Worm (Caenorhabditis elegans) whole organism, L1 larva: ENCODE measurements around the gene C34E10.10.
A peak's percentile ranks its signal among the peaks of the same experiment; 100 is the strongest.

ENCODE experiments used
- C04F5.9 ChIP-seq: sonication (generic microtip); optimal IDR thresholded peaks from 2 replicates; lab custom pipeline; 2016; ENCODE audit warnings: missing genetic modification characterization, missing compliant biosample characterization
- Y116A8C.19 ChIP-seq: sonication (generic microtip); optimal IDR thresholded peaks from 2 replicates; lab custom pipeline; 2016; ENCODE audit warnings: missing compliant biosample characterization, missing genetic modification characterization, borderline replicate concordance
- alr-1 ChIP-seq: fragments of 200-800 bp; sonication (Bioruptor generic); optimal IDR thresholded peaks from 2 replicates; lab custom pipeline; 2018; ENCODE audit warnings: borderline replicate concordance, mild to moderate bottlenecking, missing genetic modification characterization, missing compliant biosample characterization
- aly-2 ChIP-seq: fragments of 150-350 bp; optimal IDR thresholded peaks from 2 replicates; lab custom pipeline; 2014; ENCODE audit warnings: missing biosample characterization, missing genetic modification characterization
- ama-1 ChIP-seq: fragments of 150-350 bp; optimal IDR thresholded peaks from 2 replicates; lab custom pipeline; 2014
- ceh-88 ChIP-seq: fragments of 200-800 bp; sonication (Bioruptor generic); IDR thresholded peaks from 2 replicates; pipeline ENCODE4 v1.3.6; 2022; ENCODE audit warnings: missing genetic modification characterization, missing compliant biosample characterization
- dpl-1 ChIP-seq, 3 experiments: fragments of 150-350 bp in 2 of 3; sonication (generic microtip) in 1 of 3; optimal IDR thresholded peaks; 2 replicates each; lab custom pipeline; 2014 to 2017; ENCODE audit warnings: missing biosample characterization in 3 of 3, missing genetic modification characterization in 3 of 3, missing genetic modification reagents in 3 of 3
- dsc-1 ChIP-seq: sonication (generic microtip); optimal IDR thresholded peaks from 2 replicates; lab custom pipeline; 2016; ENCODE audit warnings: mild to moderate bottlenecking, missing genetic modification characterization, missing compliant biosample characterization
- efl-1 ChIP-seq, 4 experiments: fragments of 150-350 bp; optimal IDR thresholded peaks in 3 of 4; peaks in 1 of 4; 1 replicate in 1 of 4; 2 replicates in 3 of 4; lab custom pipeline; 2014; ENCODE audit warnings: missing biosample characterization in 2 of 4, missing genetic modification characterization in 2 of 4, missing genetic modification reagents in 2 of 4
- fkh-8 ChIP-seq: sonication (generic microtip); optimal IDR thresholded peaks from 2 replicates; lab custom pipeline; 2016; ENCODE audit warnings: mild to moderate bottlenecking, missing genetic modification characterization, missing compliant biosample characterization
- hlh-4 ChIP-seq: sonication (generic microtip); optimal IDR thresholded peaks from 2 replicates; lab custom pipeline; 2016; ENCODE audit warnings: mild to moderate bottlenecking, missing genetic modification characterization, missing compliant biosample characterization
- hpl-2 ChIP-seq: fragments of 150-350 bp; optimal IDR thresholded peaks from 2 replicates; lab custom pipeline; 2014; ENCODE audit warnings: missing biosample characterization, missing genetic modification reagents, missing genetic modification characterization
- isw-1 ChIP-seq: fragments of 200-800 bp; sonication (Bioruptor generic); IDR thresholded peaks from 2 replicates; pipeline ENCODE4 v1.3.6; 2022; ENCODE audit warnings: missing genetic modification characterization, missing compliant biosample characterization
- lin-13 ChIP-seq: fragments of 150-350 bp; optimal IDR thresholded peaks from 2 replicates; lab custom pipeline; 2014; ENCODE audit warnings: missing biosample characterization, missing genetic modification reagents, missing genetic modification characterization
- lir-3 ChIP-seq: sonication (generic microtip); optimal IDR thresholded peaks from 2 replicates; lab custom pipeline; 2016; ENCODE audit warnings: mild to moderate bottlenecking, missing genetic modification characterization, moderate library complexity, missing compliant biosample characterization; ENCODE audit not compliant: poor library complexity
- mab-9 ChIP-seq: fragments of 200-800 bp; sonication (Bioruptor generic); IDR thresholded peaks from 2 replicates; pipeline ENCODE4 v1.3.6; 2022; ENCODE audit warnings: missing genetic modification reagents, missing genetic modification characterization, missing compliant biosample characterization
- nhr-19 ChIP-seq: fragments of 200-800 bp; sonication (Bioruptor generic); conservative IDR thresholded peaks from 2 replicates; pipeline ENCODE4 v1.3.6; 2022; ENCODE audit warnings: missing genetic modification characterization, missing compliant biosample characterization
- nhr-237 ChIP-seq: fragments of 150-350 bp; optimal IDR thresholded peaks from 2 replicates; lab custom pipeline; 2014; ENCODE audit warnings: missing biosample characterization, missing genetic modification characterization
- nhr-28 ChIP-seq: fragments of 150-350 bp; optimal IDR thresholded peaks from 2 replicates; lab custom pipeline; 2014; ENCODE audit warnings: missing biosample characterization, missing genetic modification characterization
- nhr-47 ChIP-seq: sonication (generic microtip); optimal IDR thresholded peaks from 2 replicates; lab custom pipeline; 2016; ENCODE audit warnings: mild to moderate bottlenecking, missing genetic modification characterization, moderate library complexity, missing compliant biosample characterization
- nhr-71 ChIP-seq: sonication (generic microtip); optimal IDR thresholded peaks from 2 replicates; lab custom pipeline; 2016; ENCODE audit warnings: mild to moderate bottlenecking, missing genetic modification characterization, moderate library complexity, missing compliant biosample characterization
- nhr-85 ChIP-seq: sonication (generic microtip); peaks from one replicate; lab custom pipeline; 2016; ENCODE audit warnings: missing genetic modification characterization, inconsistent platforms, missing compliant biosample characterization
- pqm-1 ChIP-seq: sonication (generic microtip); optimal IDR thresholded peaks from 3 replicates; lab custom pipeline; 2017; ENCODE audit warnings: missing biosample characterization, missing genetic modification characterization
- snpc-4 ChIP-seq: fragments of 150-350 bp; optimal IDR thresholded peaks from 2 replicates; lab custom pipeline; 2014; ENCODE audit warnings: missing biosample characterization, missing genetic modification characterization
- snu-23 ChIP-seq: sonication (generic microtip); optimal IDR thresholded peaks from 2 replicates; lab custom pipeline; 2016; ENCODE audit warnings: missing genetic modification characterization, missing compliant biosample characterization
- unc-62 ChIP-seq: fragments of 150-350 bp; optimal IDR thresholded peaks from 2 replicates; lab custom pipeline; 2014; ENCODE audit warnings: missing biosample characterization, missing genetic modification reagents, missing genetic modification characterization
- zag-1 ChIP-seq: fragments of 150-350 bp; optimal IDR thresholded peaks from 2 replicates; lab custom pipeline; 2014; ENCODE audit warnings: missing biosample characterization, missing genetic modification characterization
- ztf-11 ChIP-seq, 2 experiments: sonication (generic microtip); optimal IDR thresholded peaks; 2 replicates each; lab custom pipeline; 2016 to 2017; ENCODE audit warnings: missing genetic modification characterization in 2 of 2, missing biosample characterization in 1 of 2, missing compliant biosample characterization in 1 of 2

C34E10.10 gene

DNA sequence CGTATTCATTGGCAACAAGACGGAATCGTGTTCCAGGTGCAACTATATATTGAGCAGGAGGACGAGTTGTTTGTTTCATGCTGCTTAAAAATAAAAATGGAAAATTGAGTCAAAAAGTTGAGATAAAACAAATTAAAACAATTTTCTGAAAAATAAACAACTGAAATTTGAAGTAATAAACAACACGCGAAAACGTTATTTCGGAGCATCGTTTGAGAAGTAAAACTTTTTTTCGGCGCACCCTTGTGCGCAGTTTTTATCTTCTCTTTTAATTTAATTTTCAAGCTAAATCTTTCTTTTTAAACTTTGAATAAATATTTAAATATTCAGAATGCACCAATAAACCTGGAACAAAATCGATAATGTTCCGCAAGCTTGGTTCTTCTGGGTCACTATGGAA is 26.4 kb upstream of the C34E10.10 start, which contains the start of the genes sumv-1 and gop-1 (continued):
- TF ChIP-seq isw-1 (GFP tag; lab: Robert Waterston, UW): no peak

ce11 chrIII:5248706-5249105 is 21.0 kb upstream of the C34E10.10 start:
- TF ChIP-seq nhr-19 (GFP tag; lab: Robert Waterston, UW) (no peak), nhr-28 (tag; lab: Kevin White, UChicago) (no peak), nhr-71 (tag; lab: Kevin White, UChicago) (no peak), efl-1 (optimal IDR thresholded peaks at IDR 0.05; lab: Kevin White, UChicago) (no peak), efl-1 (GFP tag; optimal IDR thresholded peaks at IDR 0.05 in 1 of 2; lab: Kevin White, UChicago) (peak in 1 of 2 experiments; percentile 29), pqm-1 (no peak), nhr-237 (tag; lab: Kevin White, UChicago) (no peak), Y116A8C.19 (tag; lab: Kevin White, UChicago) (no peak), dsc-1 (tag; lab: Kevin White, UChicago) (peak; percentile 48), snpc-4 (no peak)

ce11 chrIII:5245067-5245466 is 17.4 kb upstream of the C34E10.10 start:
- TF ChIP-seq alr-1 (tag; lab: Kevin White, UChicago): no peak
- TF ChIP-seq zag-1 (tag; lab: Kevin White, UChicago): no peak
- no peak for TF ChIP-seq lir-3
- TF ChIP-seq C04F5.9 (tag; lab: Kevin White, UChicago): no peak
- TF ChIP-seq snu-23: no peak
- TF ChIP-seq, all 84 proteins: peak for 0

- TF ChIP-seq nhr-47 (tag; lab: Kevin White, UChicago): no peak
- no peak for TF ChIP-seq lir-3
- TF ChIP-seq ztf-11 (tag; optimal IDR thresholded peaks at IDR 0.05; lab: Kevin White, UChicago): no peak
- TF ChIP-seq isw-1 (GFP tag; lab: Robert Waterston, UW): no peak
- no peak for TF ChIP-seq dpl-1 (GFP tag; optimal IDR thresholded peaks at IDR 0.05; lab: Kevin White, UChicago)
Measured at ce11 chrIII:5244539-5244938, 16.9 kb upstream of the C34E10.10 start, which contains the start of gene cnd-1. TSS of gene cnd-1 (minus strand) at chrIII:5244639.

DNA sequence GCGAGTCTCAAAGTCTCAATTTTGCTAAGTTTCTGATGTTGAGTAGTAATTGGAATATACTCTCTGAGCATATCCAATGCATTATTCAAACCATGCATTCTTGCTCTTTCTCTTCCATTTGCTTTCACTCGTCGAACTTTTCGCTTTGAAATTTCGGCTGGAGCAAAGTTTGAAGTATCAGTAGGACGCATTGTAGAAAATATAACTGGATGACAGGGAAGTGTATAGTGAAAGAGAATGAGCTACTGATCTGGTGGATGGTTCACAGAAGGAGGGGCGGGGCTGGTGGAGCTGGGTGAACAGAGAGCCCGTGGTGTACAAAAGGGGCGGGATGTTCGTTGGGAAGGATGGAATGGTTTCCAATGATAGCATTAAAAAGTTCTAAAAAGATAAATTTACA is 14.2 kb upstream of the C34E10.10 start:
- TF ChIP-seq ama-1 (lab: Kevin White, UChicago): no peak
- TF ChIP-seq efl-1 (optimal IDR thresholded peaks at IDR 0.05; lab: Kevin White, UChicago): no peak
- peak in 1 of 2 experiments; percentile 77 for TF ChIP-seq efl-1 (GFP tag; optimal IDR thresholded peaks at IDR 0.05 in 1 of 2; lab: Kevin White, UChicago)

DNA sequence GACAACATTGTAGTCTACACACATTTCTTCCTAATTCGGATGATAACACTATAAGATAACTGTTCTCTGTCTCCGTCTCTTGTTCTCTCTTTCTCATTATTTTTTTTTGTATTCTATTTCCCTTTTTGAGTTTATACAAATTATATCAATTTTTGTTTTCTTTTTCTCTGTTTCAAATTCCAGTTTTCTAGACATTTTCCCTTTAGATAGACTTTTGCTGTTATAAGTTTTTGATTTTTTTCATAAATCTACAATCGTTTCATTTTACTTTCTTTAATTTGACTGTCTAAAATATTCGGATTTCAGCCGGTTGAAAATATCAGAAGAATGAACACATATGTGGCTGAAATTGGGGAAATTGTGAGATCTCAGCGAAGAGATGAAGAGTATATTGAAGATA is 8.4 kb upstream of the C34E10.10 start, which contains the start of gene prx-10:
prx-10 (plus strand) TSS at position 301 of the 400 bp plus-strand sequence.
- TF ChIP-seq hpl-2 (GFP tag; lab: Kevin White, UChicago) (no peak), nhr-237 (tag; lab: Kevin White, UChicago) (no peak), aly-2 (no peak), mab-9 (GFP tag; lab: Robert Waterston, UW) (no peak), hlh-4 (tag; lab: Kevin White, UChicago) (no peak), nhr-85 (tag; lab: Kevin White, UChicago) (peak; percentile 33)

- TF ChIP-seq ceh-88 (GFP tag; lab: Robert Waterston, UW) (no peak), fkh-8 (tag; lab: Kevin White, UChicago) (no peak), nhr-85 (tag; lab: Kevin White, UChicago) (no peak), zag-1 (tag; lab: Kevin White, UChicago) (no peak), lin-13 (no peak), Y116A8C.19 (tag; lab: Kevin White, UChicago) (no peak), unc-62 (no peak)
Measured at ce11 chrIII:5234312-5234711, 6.6 kb upstream of the C34E10.10 start, which contains the start of gene mrps-26. TSS of gene mrps-26 (plus strand) at chrIII:5234612.
